Worm (Caenorhabditis elegans) whole organism, midembryonic: ENCODE results near the gene fbxa-127.

Experiments
- T22C8.4 ChIP-seq: fragments of 200-800 bp; sonication (Bioruptor generic); IDR thresholded peaks from 2 replicates; pipeline ENCODE4 v1.3.6; 2022; ENCODE audit warnings: missing genetic modification characterization, missing compliant biosample characterization
- cog-1 ChIP-seq: sonication (generic microtip); optimal IDR thresholded peaks from 2 replicates; lab custom pipeline; 2016; ENCODE audit warnings: missing genetic modification characterization, missing compliant biosample characterization
- flt-1 ChIP-seq: fragments of 200-800 bp; sonication (Bioruptor generic); IDR thresholded peaks from 2 replicates; pipeline ENCODE4 v1.3.6; 2022; ENCODE audit warnings: missing genetic modification characterization, missing compliant biosample characterization
- klf-2 ChIP-seq: fragments of 200-800 bp; sonication (Bioruptor generic); conservative IDR thresholded peaks from 2 replicates; pipeline ENCODE4 v1.3.6; 2022; ENCODE audit warnings: missing genetic modification reagents, missing genetic modification characterization, missing compliant biosample characterization
- med-1 ChIP-seq: sonication (generic microtip); optimal IDR thresholded peaks from 2 replicates; lab custom pipeline; 2017; ENCODE audit warnings: missing genetic modification characterization, mild to moderate bottlenecking, missing compliant biosample characterization, antibody characterized with exemption, missing genetic modification reagents; ENCODE audit not compliant: insufficient read depth
- ref-1 ChIP-seq: fragments of 200-800 bp; sonication (Bioruptor generic); conservative IDR thresholded peaks from 2 replicates; pipeline ENCODE4 v1.3.6; 2022; ENCODE audit warnings: missing genetic modification reagents, missing genetic modification characterization, missing compliant biosample characterization
- tab-1 ChIP-seq: fragments of 200-800 bp; sonication (Bioruptor generic); IDR thresholded peaks from 2 replicates; pipeline ENCODE4 v1.3.6; 2022; ENCODE audit warnings: missing genetic modification characterization, missing compliant biosample characterization
- ztf-23 ChIP-seq: fragments of 200-800 bp; sonication (Bioruptor generic); IDR thresholded peaks from 2 replicates; pipeline ENCODE4 v1.3.6; 2022; ENCODE audit warnings: missing genetic modification reagents, missing genetic modification characterization, missing compliant biosample characterization
- ztf-29 ChIP-seq: fragments of 200-800 bp; sonication (Bioruptor generic); IDR thresholded peaks from 2 replicates; pipeline ENCODE4 v1.3.6; 2022; ENCODE audit warnings: missing genetic modification reagents, missing genetic modification characterization, missing compliant biosample characterization

fbxa-127 gene

ce11 chrV:16728431-16728830 is at the start of gene fbxa-127:
TSS of gene fbxa-127 (plus strand) at chrV:16728731.
- TF ChIP-seq klf-2 (no peak), flt-1 (GFP tag; lab: Robert Waterston, UW) (no peak), ref-1 (no peak), tab-1 (no peak), ztf-29 (no peak), cog-1 (tag; lab: Kevin White, UChicago) (no peak), ztf-23 (no peak)

ce11 chrV:16679237-16679636 is 49.3 kb upstream of the fbxa-127 start, which contains the start of gene srz-103:
TSS of gene srz-103 (minus strand) at chrV:16679337.
- TF ChIP-seq tab-1 (no peak), ref-1 (no peak), cog-1 (tag; lab: Kevin White, UChicago) (no peak), flt-1 (GFP tag; lab: Robert Waterston, UW) (no peak), T22C8.4 (GFP tag; lab: Robert Waterston, UW) (no peak), ztf-23 (no peak), med-1 (no peak), klf-2 (no peak), ztf-29 (no peak)

- no peak for TF ChIP-seq T22C8.4 (GFP tag; lab: Robert Waterston, UW)
- no peak for TF ChIP-seq flt-1 (GFP tag; lab: Robert Waterston, UW)
- TF ChIP-seq ztf-23 = no peak
- TF ChIP-seq cog-1 (tag; lab: Kevin White, UChicago) = no peak
- no peak for TF ChIP-seq klf-2
- no peak for TF ChIP-seq ztf-29
- no peak for TF ChIP-seq med-1
- no peak for TF ChIP-seq tab-1
- no peak for TF ChIP-seq ref-1
Observed at ce11 chrV:16679981-16680380, 48.5 kb upstream of the fbxa-127 start, which contains the start of gene srw-44. TSS of gene srw-44 (plus strand) at chrV:16680281.

- TF ChIP-seq ztf-29 = no peak
- no peak for TF ChIP-seq med-1
- TF ChIP-seq klf-2 = no peak
- TF ChIP-seq ref-1 = no peak
- no peak for TF ChIP-seq flt-1 (GFP tag; lab: Robert Waterston, UW)
- TF ChIP-seq cog-1 (tag; lab: Kevin White, UChicago) = no peak
Observed at ce11 chrV:16682886-16683285, 45.6 kb upstream of the fbxa-127 start, which contains the start of gene srw-36. TSS of gene srw-36 (plus strand) at chrV:16683186.

- no peak for TF ChIP-seq cog-1 (tag; lab: Kevin White, UChicago)
- TF ChIP-seq T22C8.4 (GFP tag; lab: Robert Waterston, UW) = no peak
- TF ChIP-seq ref-1 = no peak
- TF ChIP-seq flt-1 (GFP tag; lab: Robert Waterston, UW) = no peak
- TF ChIP-seq med-1 = no peak
- no peak for TF ChIP-seq ztf-23
- no peak for TF ChIP-seq klf-2
- TF ChIP-seq ztf-29 = no peak
- no peak for TF ChIP-seq tab-1
Observed at ce11 chrV:16683359-16683758, 45.2 kb upstream of the fbxa-127 start.

ce11 chrV:16685725-16686124 is 42.8 kb upstream of the fbxa-127 start, which contains the start of gene srw-43:
TSS of gene srw-43 (plus strand) at chrV:16686025.
- TF ChIP-seq klf-2 (no peak), T22C8.4 (GFP tag; lab: Robert Waterston, UW) (no peak), flt-1 (GFP tag; lab: Robert Waterston, UW) (no peak), med-1 (no peak), ztf-23 (no peak), ref-1 (no peak), ztf-29 (no peak), tab-1 (no peak), cog-1 (tag; lab: Kevin White, UChicago) (no peak)

- TF ChIP-seq ztf-23 (no peak), flt-1 (GFP tag; lab: Robert Waterston, UW) (no peak), cog-1 (tag; lab: Kevin White, UChicago) (no peak), med-1 (no peak), ref-1 (no peak), klf-2 (no peak), tab-1 (no peak), ztf-29 (no peak), T22C8.4 (GFP tag; lab: Robert Waterston, UW) (no peak)
Observed at ce11 chrV:16687227-16687626, 41.3 kb upstream of the fbxa-127 start, which contains the start of gene srz-102. TSS of gene srz-102 (plus strand) at chrV:16687527.

- no peak for TF ChIP-seq ref-1
- TF ChIP-seq T22C8.4 (GFP tag; lab: Robert Waterston, UW) = no peak
Observed at ce11 chrV:16692988-16693387, 35.5 kb upstream of the fbxa-127 start.

- no peak for TF ChIP-seq klf-2
- TF ChIP-seq flt-1 (GFP tag; lab: Robert Waterston, UW) = no peak
- no peak for TF ChIP-seq ref-1
- no peak for TF ChIP-seq ztf-23
- TF ChIP-seq med-1 = no peak
- TF ChIP-seq T22C8.4 (GFP tag; lab: Robert Waterston, UW) = no peak
- no peak for TF ChIP-seq ztf-29
- TF ChIP-seq cog-1 (tag; lab: Kevin White, UChicago) = no peak
- no peak for TF ChIP-seq tab-1
Observed at ce11 chrV:16693732-16694131, 34.8 kb upstream of the fbxa-127 start, which contains the start of gene srw-42. TSS of gene srw-42 (minus strand) at chrV:16693832.

ce11 chrV:16694538-16694937 is 34.0 kb upstream of the fbxa-127 start, which contains the start of gene srz-101:
TSS of gene srz-101 (plus strand) at chrV:16694838.
- TF ChIP-seq med-1 (no peak), tab-1 (no peak), T22C8.4 (GFP tag; lab: Robert Waterston, UW) (no peak), ref-1 (no peak), flt-1 (GFP tag; lab: Robert Waterston, UW) (no peak), klf-2 (no peak), ztf-29 (no peak), cog-1 (tag; lab: Kevin White, UChicago) (no peak), ztf-23 (no peak)

ce11 chrV:16695499-16695898 is 33.0 kb upstream of the fbxa-127 start:
- TF ChIP-seq ref-1 (no peak), med-1 (no peak), T22C8.4 (GFP tag; lab: Robert Waterston, UW) (no peak)

ce11 chrV:16697178-16697577 is 31.4 kb upstream of the fbxa-127 start, which contains the start of gene srw-41:
TSS of gene srw-41 (plus strand) at chrV:16697478.
- no peak for TF ChIP-seq T22C8.4 (GFP tag; lab: Robert Waterston, UW)
- TF ChIP-seq klf-2 = no peak
- no peak for TF ChIP-seq ztf-29
- TF ChIP-seq ztf-23 = no peak
- no peak for TF ChIP-seq med-1
- no peak for TF ChIP-seq flt-1 (GFP tag; lab: Robert Waterston, UW)
- TF ChIP-seq cog-1 (tag; lab: Kevin White, UChicago) = no peak
- no peak for TF ChIP-seq ref-1
